Worm (Caenorhabditis elegans): ENCODE measurements around the gene jmjd-3.1.

ce11 chrX:8554029-8554428 lies 16.8 kb upstream of the jmjd-3.1 start:
- TF ChIP-seq elt-3 (tag; optimal IDR thresholded peaks at IDR 0.05) = no peak
- TF ChIP-seq nhr-47 (tag; optimal IDR thresholded peaks at IDR 0.05) = no peak
- no peak for TF ChIP-seq lin-15B (tag; optimal IDR thresholded peaks at IDR 0.05)
- no peak for TF ChIP-seq ztf-4 (tag; optimal IDR thresholded peaks at IDR 0.05)
- no peak for TF ChIP-seq unc-62 (GFP tag; optimal IDR thresholded peaks at IDR 0.05)
- no peak for TF ChIP-seq aly-2 (tag; optimal IDR thresholded peaks at IDR 0.05)
- TF ChIP-seq isw-1 (GFP tag; IDR thresholded peaks at IDR 0.05) = no peak
- TF ChIP-seq nhr-90 (tag; optimal IDR thresholded peaks at IDR 0.05; ENCODE audit: poor library complexity) = no peak
- TF ChIP-seq nhr-85 (tag) = no peak
- TF ChIP-seq fkh-10 (GFP tag; optimal IDR thresholded peaks at IDR 0.05) = no peak
